Fruit fly (Drosophila melanogaster): ENCODE measurements around the gene CG14780.

dm6 chrX:1452130-1452529 is 20.2 kb upstream of the CG14780 start, which contains the start of gene Gr2a:
- no peak for TF ChIP-seq CG8478 (optimal IDR thresholded peaks at IDR 0.05)
- no peak for TF ChIP-seq CTCF (optimal IDR thresholded peaks at IDR 0.05)
